Fruit fly (Drosophila melanogaster) whole organism, pupa: Measurements from ENCODE around the gene betaggt-I.

Experiments
- CG10348 ChIP-seq: fragments of 200-800 bp; sonication (Bioruptor generic); IDR thresholded peaks from 2 replicates; pipeline ENCODE4 v1.3.6; 2022; ENCODE audit warnings: missing biosample characterization, missing genetic modification characterization
- CG12605 ChIP-seq: fragments of 200-800 bp; sonication (Bioruptor generic); IDR thresholded peaks from 2 replicates; pipeline ENCODE4 v1.3.6; 2022; ENCODE audit warnings: missing biosample characterization, missing genetic modification characterization
- CG13204 ChIP-seq: fragments of 200-800 bp; sonication (Bioruptor generic); optimal IDR thresholded peaks from 2 replicates; lab custom pipeline; 2018; ENCODE audit warnings: missing biosample characterization, mild to moderate bottlenecking, missing genetic modification characterization, moderate library complexity
- CG14655 ChIP-seq: fragments of 200-800 bp; sonication (Bioruptor generic); optimal IDR thresholded peaks from 3 replicates; lab custom pipeline; 2017; ENCODE audit warnings: mild to moderate bottlenecking, missing biosample characterization, missing genetic modification reagents, missing genetic modification characterization
- CG15710 ChIP-seq: fragments of 200-800 bp; sonication (Bioruptor generic); optimal IDR thresholded peaks from 2 replicates; lab custom pipeline; 2018; ENCODE audit warnings: missing biosample characterization, mild to moderate bottlenecking, missing genetic modification characterization, moderate library complexity
- CG17806 ChIP-seq: fragments of 200-800 bp; sonication (Bioruptor generic); optimal IDR thresholded peaks from 2 replicates; lab custom pipeline; 2018; ENCODE audit warnings: missing biosample characterization, mild to moderate bottlenecking, missing genetic modification characterization, moderate library complexity
- CG32121 ChIP-seq: fragments of 200-800 bp; sonication (Bioruptor generic); IDR thresholded peaks from 2 replicates; pipeline ENCODE4 v1.3.6; 2022; ENCODE audit warnings: missing biosample characterization, missing genetic modification characterization
- CG34367 ChIP-seq: fragments of 200-800 bp; sonication (Bioruptor generic); optimal IDR thresholded peaks from 2 replicates; lab custom pipeline; 2018; ENCODE audit warnings: missing biosample characterization, mild to moderate bottlenecking, missing genetic modification characterization
- CG4496 ChIP-seq: fragments of 200-800 bp; sonication (Bioruptor generic); IDR thresholded peaks from 3 replicates; pipeline ENCODE4 v1.3.6; 2022; ENCODE audit warnings: missing biosample characterization, missing genetic modification characterization
- CG8159 ChIP-seq: fragments of 200-800 bp; sonication (Bioruptor generic); optimal IDR thresholded peaks from 3 replicates; lab custom pipeline; 2018; ENCODE audit warnings: missing biosample characterization, mild to moderate bottlenecking, missing genetic modification characterization, moderate library complexity
- CG8301 ChIP-seq: fragments of 200-800 bp; sonication (Bioruptor generic); optimal IDR thresholded peaks from 2 replicates; lab custom pipeline; 2018; ENCODE audit warnings: missing biosample characterization, mild to moderate bottlenecking, missing genetic modification characterization
- CG9948 ChIP-seq: fragments of 200-800 bp; sonication (Bioruptor generic); optimal IDR thresholded peaks from 2 replicates; lab custom pipeline; 2018; ENCODE audit warnings: missing biosample characterization, mild to moderate bottlenecking, missing genetic modification characterization, moderate library complexity
- D1 ChIP-seq: fragments of 200-800 bp; sonication (Bioruptor generic); optimal IDR thresholded peaks from 2 replicates; lab custom pipeline; 2018; ENCODE audit warnings: missing biosample characterization, mild to moderate bottlenecking, missing genetic modification characterization, moderate library complexity
- EcR ChIP-seq: fragments of 200-800 bp; sonication (Bioruptor generic); optimal IDR thresholded peaks from 3 replicates; lab custom pipeline; 2019; ENCODE audit warnings: missing biosample characterization, missing genetic modification characterization, mild to moderate bottlenecking, moderate library complexity, missing genetic modification reagents
- Ets98B ChIP-seq: fragments of 200-800 bp; sonication (Bioruptor generic); IDR thresholded peaks from 2 replicates; pipeline ENCODE4 v1.3.6; 2022; ENCODE audit warnings: missing biosample characterization, missing genetic modification characterization
- Pif1A ChIP-seq: fragments of 200-800 bp; sonication (Bioruptor generic); optimal IDR thresholded peaks from 3 replicates; lab custom pipeline; 2016; ENCODE audit warnings: missing biosample characterization, missing genetic modification characterization
- Pif1B ChIP-seq: fragments of 200-800 bp; sonication (Bioruptor generic); optimal IDR thresholded peaks from 3 replicates; lab custom pipeline; 2016; ENCODE audit warnings: missing biosample characterization, missing genetic modification characterization
- Snoo ChIP-seq: fragments of 200-800 bp; sonication (Bioruptor generic); optimal IDR thresholded peaks from 3 replicates; lab custom pipeline; 2017; ENCODE audit warnings: missing biosample characterization, mild to moderate bottlenecking, missing genetic modification characterization, inconsistent platforms
- fd96Ca ChIP-seq: fragments of 200-800 bp; sonication (Bioruptor generic); IDR thresholded peaks from 3 replicates; pipeline ENCODE4 v1.3.6; 2022; ENCODE audit warnings: missing biosample characterization, missing genetic modification characterization
- gl ChIP-seq: fragments of 200-800 bp; sonication (Bioruptor generic); optimal IDR thresholded peaks from 2 replicates; lab custom pipeline; 2018; ENCODE audit warnings: missing biosample characterization, mild to moderate bottlenecking, missing genetic modification characterization
- rn ChIP-seq: fragments of 200-800 bp; sonication (Bioruptor generic); IDR thresholded peaks from 2 replicates; pipeline ENCODE4 v1.3.6; 2022; ENCODE audit warnings: missing biosample characterization, missing genetic modification characterization

Gene betaggt-I

dm6 chr2L:4945300-4945699 lies at the start of gene betaggt-I, which contains the start of gene mRpL24:
TSS of gene betaggt-I (plus strand) at chr2L:4945579.
TSS of gene mRpL24 (minus strand) at chr2L:4945361.
- TF ChIP-seq CG12605 (GFP tag; lab: Robert Waterston, UW) (peak; percentile 98), CG14655 (GFP tag; lab: Kevin White, UChicago) (peak; percentile 98), D1 (tag; lab: Kevin White, UChicago) (peak; percentile 90), CG34367 (tag; lab: Kevin White, UChicago) (peak; percentile 97), fd96Ca (GFP tag; lab: Robert Waterston, UW) (peak; percentile 93), Snoo (peak; percentile 96), CG17806 (peak; percentile 97), CG15710 (peak; percentile 99), EcR (GFP tag; lab: Kevin White, UChicago) (no peak), CG32121 (GFP tag; lab: Robert Waterston, UW) (peak; percentile 97), CG10348 (peak; percentile 90), Pif1A (GFP tag; lab: Kevin White, UChicago) (peak; percentile 93), CG13204 (no peak), CG8159 (peak; percentile 97), Ets98B (GFP tag; lab: Robert Waterston, UW) (peak; percentile 97), CG8301 (tag; lab: Kevin White, UChicago) (peak; percentile 97), rn (GFP tag; lab: Robert Waterston, UW) (peak; percentile 97), CG9948 (peak; percentile 95), gl (tag; lab: Kevin White, UChicago) (peak; percentile 89), CG4496 (GFP tag; lab: Robert Waterston, UW) (peak; percentile 99), Pif1B (peak; percentile 91)

- TF ChIP-seq CG8159 (no peak), CG8301 (tag; lab: Kevin White, UChicago) (no peak), CG17806 (no peak), CG32121 (GFP tag; lab: Robert Waterston, UW) (no peak), CG10348 (no peak), CG14655 (GFP tag; lab: Kevin White, UChicago) (no peak), Pif1A (GFP tag; lab: Kevin White, UChicago) (no peak), EcR (GFP tag; lab: Kevin White, UChicago) (no peak), Ets98B (GFP tag; lab: Robert Waterston, UW) (no peak), Snoo (no peak), CG12605 (GFP tag; lab: Robert Waterston, UW) (no peak), D1 (tag; lab: Kevin White, UChicago) (no peak), gl (tag; lab: Kevin White, UChicago) (no peak), CG13204 (no peak), Pif1B (no peak), fd96Ca (GFP tag; lab: Robert Waterston, UW) (no peak)
Observed at dm6 chr2L:4895902-4896301, 49.5 kb upstream of the betaggt-I start.

dm6 chr2L:4896484-4897205 lies 48.7 kb upstream of the betaggt-I start:
- TF ChIP-seq CG10348 (no peak), CG32121 (GFP tag; lab: Robert Waterston, UW) (no peak), EcR (GFP tag; lab: Kevin White, UChicago) (peak; percentile 14), CG12605 (GFP tag; lab: Robert Waterston, UW) (no peak), rn (GFP tag; lab: Robert Waterston, UW) (no peak), CG8301 (tag; lab: Kevin White, UChicago) (no peak), Pif1A (GFP tag; lab: Kevin White, UChicago) (no peak), Ets98B (GFP tag; lab: Robert Waterston, UW) (0 out of 2 replicates have a peak, but pooled peaks have one; percentile 13)

dm6 chr2L:4898165-4898564 lies 47.2 kb upstream of the betaggt-I start:
- TF ChIP-seq CG8159 (no peak), Pif1A (GFP tag; lab: Kevin White, UChicago) (no peak), CG9948 (no peak), fd96Ca (GFP tag; lab: Robert Waterston, UW) (no peak)

- TF ChIP-seq CG17806 (no peak), CG13204 (no peak), CG15710 (no peak), EcR (GFP tag; lab: Kevin White, UChicago) (no peak), Pif1B (no peak), CG8159 (no peak), CG10348 (no peak), gl (tag; lab: Kevin White, UChicago) (no peak), fd96Ca (GFP tag; lab: Robert Waterston, UW) (no peak), CG4496 (GFP tag; lab: Robert Waterston, UW) (no peak)
Observed at dm6 chr2L:4899599-4900559, 45.5 kb upstream of the betaggt-I start.

dm6 chr2L:4903838-4904237 lies 41.5 kb upstream of the betaggt-I start:
- TF ChIP-seq CG34367 (tag; lab: Kevin White, UChicago) (no peak), Ets98B (GFP tag; lab: Robert Waterston, UW) (no peak), CG14655 (GFP tag; lab: Kevin White, UChicago) (no peak), fd96Ca (GFP tag; lab: Robert Waterston, UW) (no peak), D1 (tag; lab: Kevin White, UChicago) (no peak), CG15710 (no peak), CG8159 (no peak), gl (tag; lab: Kevin White, UChicago) (no peak), CG9948 (no peak), CG17806 (no peak), EcR (GFP tag; lab: Kevin White, UChicago) (no peak), CG4496 (GFP tag; lab: Robert Waterston, UW) (no peak), CG12605 (GFP tag; lab: Robert Waterston, UW) (no peak), CG13204 (no peak), CG32121 (GFP tag; lab: Robert Waterston, UW) (no peak), Pif1B (no peak), Pif1A (GFP tag; lab: Kevin White, UChicago) (no peak), Snoo (no peak), CG10348 (no peak)
